Worm (Caenorhabditis elegans) whole organism, dauer: ENCODE measurements around the gene C53C11.5.

ENCODE experiments used
- unc-62 ChIP-seq: sonication (generic microtip); optimal IDR thresholded peaks from 2 replicates; lab custom pipeline; 2017; ENCODE audit warnings: missing biosample characterization, missing genetic modification reagents, missing genetic modification characterization

C53C11.5 gene

DNA sequence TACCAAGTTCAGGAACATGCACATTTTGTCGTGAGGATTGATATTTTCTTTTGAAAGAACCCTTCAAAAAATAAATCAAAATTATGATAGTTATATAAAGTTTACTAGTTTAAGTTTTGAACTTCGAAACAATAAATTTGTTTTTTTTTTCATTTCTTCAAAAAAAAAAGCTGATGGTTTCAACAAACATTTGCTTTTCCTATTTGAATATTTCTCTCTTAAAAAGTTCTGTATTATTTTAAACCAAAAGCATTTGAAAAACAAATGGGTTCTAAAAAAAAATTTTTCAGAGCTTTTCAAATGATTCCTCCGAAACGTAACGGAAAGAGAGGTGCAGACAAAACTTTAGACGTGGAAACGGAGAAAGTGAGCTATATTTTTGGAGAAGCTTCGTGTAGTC is 6.6 kb downstream of the C53C11.5 start, which contains the start of gene C53C11.1:
C53C11.1 (plus strand) TSS at position 301 of the 400 bp plus-strand sequence.
- TF ChIP-seq unc-62 (GFP tag; lab: Kevin White, UChicago): no peak

DNA sequence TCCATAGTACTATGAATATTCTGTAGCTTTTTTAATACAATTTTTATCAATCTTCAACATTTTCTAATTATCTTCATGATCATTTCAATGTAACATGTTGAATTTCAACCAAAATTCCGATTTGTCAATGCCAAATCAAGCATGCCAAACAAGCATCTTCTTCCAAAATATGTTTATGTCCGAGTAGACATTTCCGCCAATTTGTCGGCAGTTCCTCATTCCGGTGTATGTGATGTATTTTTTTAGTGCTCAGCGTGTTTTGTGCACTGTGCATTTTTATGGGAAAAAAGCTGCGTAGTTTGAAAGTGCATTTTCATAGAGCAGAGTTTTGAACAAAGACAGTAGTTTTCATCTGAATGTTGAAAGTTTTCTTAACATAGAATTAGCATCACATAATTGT is 15.6 kb downstream of the C53C11.5 start:
- no peak for TF ChIP-seq unc-62 (GFP tag; lab: Kevin White, UChicago)

DNA sequence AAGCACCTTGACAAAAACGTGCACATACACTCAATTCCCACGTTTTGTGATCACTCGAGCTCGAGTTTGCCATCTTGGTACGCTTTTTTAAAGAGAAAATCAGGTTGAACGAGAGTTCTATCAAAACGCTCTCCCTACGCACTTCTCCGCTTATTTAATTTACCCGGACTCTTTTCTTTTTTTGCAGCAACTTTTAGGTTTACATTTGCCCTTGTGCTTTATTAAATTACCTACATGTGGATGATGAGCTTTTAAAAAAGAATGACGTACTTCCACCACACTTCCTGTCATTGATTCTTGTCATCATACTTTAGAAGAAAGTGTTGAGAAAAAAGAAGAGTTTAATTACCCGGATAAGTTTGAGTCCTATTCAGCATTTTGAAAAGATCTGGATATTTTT is 18.2 kb downstream of the C53C11.5 start:
- TF ChIP-seq unc-62 (GFP tag; lab: Kevin White, UChicago): no peak

DNA sequence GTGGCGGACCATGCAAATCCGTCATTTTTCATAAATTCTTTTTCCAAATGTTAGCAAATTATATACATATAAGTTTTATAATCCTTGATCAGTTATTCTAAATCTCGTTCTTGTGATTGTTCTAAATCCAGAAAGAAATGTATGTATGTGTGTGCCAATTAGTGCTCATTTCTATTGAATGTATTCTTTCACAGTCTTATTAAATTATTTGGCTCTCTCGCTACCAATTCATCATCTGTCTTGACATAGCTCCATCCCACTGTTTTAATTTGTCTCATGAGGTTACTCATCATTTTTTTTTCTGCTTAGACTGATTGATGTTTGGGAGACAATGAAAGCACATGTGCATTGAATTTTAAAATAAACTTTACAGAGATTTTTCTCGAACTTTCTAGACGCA is 21.6 kb downstream of the C53C11.5 start:
- no peak for TF ChIP-seq unc-62 (GFP tag; lab: Kevin White, UChicago)

DNA sequence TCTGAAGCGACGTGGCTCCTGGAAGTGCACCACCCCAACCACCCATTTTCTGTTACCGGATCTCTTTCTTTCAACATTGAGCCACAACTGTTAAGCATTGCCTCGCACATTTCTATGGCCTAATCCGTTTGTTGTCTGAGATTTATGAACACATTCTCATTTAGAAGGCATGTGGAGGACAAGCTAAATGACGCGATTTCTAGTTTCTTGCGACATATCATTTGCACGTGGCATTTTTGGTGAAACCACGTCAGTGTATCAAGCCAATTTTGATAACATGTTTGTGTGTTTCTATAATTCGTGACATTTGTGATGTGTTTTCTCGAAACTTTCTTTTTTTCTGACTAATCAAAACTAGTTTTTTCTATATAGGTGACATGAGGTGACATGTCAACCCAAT is 22.9 kb downstream of the C53C11.5 start:
- TF ChIP-seq unc-62 (GFP tag; lab: Kevin White, UChicago): no peak

DNA sequence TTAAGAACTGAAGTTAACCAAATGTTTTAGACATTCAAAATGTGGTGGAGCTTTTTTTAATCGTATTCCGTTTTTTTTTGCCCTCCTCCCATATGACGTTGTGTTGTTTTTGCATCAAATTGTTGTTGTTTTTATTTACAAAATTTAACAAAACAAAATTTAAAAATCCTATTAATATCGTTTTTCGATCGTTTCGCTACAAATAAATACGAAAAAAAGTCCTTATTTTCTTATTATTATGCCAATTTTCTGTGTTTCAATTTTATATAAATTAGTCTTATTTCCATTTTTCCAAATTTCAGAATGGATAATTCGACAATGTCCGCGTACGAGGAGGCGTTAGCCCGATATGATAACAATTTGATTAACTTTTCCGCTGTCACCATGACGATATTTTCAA is 25.6 kb downstream of the C53C11.5 start, which contains the start of gene npr-36:
npr-36 (plus strand) TSS at position 301 of the 400 bp plus-strand sequence.
- no peak for TF ChIP-seq unc-62 (GFP tag; lab: Kevin White, UChicago)

DNA sequence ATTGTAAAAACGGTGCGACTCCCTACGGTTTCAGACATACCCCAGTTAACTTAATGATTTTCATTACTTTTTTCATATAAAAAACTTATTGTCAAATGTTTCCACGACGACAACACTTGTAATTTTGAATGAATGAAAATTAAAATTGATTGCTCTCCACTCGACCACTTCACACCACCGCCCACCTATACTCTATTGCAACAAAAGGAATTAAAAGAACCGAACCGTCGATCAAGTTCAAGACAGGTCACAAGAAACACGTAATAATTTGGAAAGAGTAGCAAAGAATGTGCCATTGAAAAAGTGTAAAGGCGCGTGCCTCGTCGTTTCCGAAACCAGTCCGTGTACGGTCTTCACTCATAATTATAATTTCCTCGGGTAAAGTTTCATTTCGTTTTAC is 28.7 kb downstream of the C53C11.5 start, which contains the start of gene F10D7.11:
F10D7.11 (plus strand) TSS at position 301 of the 400 bp plus-strand sequence.
- no peak for TF ChIP-seq unc-62 (GFP tag; lab: Kevin White, UChicago)

DNA sequence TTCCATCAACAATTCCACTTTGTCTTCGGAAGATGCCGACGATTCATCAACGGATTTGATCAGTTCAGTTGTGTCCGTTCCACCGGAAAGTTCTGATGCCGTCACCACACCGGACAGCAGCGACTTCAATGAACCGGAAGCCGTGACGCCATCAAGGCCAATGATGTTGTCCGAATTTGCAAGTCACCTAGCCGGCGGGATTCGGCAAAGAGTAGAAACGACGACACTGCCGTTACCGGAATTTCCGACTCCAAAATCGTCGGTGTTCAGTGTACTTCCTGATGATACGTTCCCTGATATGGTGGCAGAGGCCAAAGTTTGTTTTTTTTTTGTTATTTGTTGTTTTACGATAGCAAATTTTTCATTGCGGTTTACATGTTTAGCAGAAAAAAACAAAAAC is 29.6 kb downstream of the C53C11.5 start:
- TF ChIP-seq unc-62 (GFP tag; lab: Kevin White, UChicago): no peak

DNA sequence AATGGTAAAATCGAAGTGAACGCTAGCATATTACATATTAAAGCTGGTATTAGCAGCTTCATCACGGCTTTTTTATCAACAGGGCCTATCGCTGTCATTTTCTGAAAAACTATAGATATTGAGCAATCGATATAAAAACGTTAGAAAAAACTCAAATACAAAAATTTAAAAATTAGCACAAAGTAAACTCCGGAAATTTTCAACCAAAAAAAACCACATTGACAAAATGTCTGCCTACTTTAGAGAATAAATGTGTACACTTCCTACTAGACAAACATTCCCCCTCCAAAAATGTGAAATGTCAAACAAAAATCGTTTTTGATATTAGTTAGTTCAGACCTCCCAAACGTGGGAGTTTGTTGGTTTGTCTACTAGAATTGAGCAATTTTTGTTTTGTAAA is 34.7 kb downstream of the C53C11.5 start, which contains the start of gene mfsd-10:
mfsd-10 (minus strand) TSS at position 101 of the 400 bp plus-strand sequence.
- no peak for TF ChIP-seq unc-62 (GFP tag; lab: Kevin White, UChicago)

DNA sequence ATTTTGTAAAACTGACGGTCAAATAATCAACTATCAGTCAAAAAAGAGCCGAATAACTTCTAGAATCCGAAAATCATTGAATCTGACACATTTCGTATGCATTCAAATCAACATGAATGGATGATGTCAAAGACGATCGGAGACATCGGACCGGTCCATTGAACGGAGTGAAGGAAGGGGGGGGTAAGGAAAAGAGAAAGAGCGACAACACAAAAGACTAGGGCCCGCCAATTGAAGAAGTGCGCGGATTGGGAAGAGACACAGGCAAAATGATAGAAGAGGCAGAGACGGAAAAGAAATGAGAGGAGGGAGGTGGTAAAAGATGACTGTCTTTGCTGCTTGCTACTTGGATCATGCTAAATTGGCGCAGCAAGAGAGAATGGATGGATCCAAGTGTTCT is 35.7 kb downstream of the C53C11.5 start:
- TF ChIP-seq unc-62 (GFP tag; lab: Kevin White, UChicago): no peak

DNA sequence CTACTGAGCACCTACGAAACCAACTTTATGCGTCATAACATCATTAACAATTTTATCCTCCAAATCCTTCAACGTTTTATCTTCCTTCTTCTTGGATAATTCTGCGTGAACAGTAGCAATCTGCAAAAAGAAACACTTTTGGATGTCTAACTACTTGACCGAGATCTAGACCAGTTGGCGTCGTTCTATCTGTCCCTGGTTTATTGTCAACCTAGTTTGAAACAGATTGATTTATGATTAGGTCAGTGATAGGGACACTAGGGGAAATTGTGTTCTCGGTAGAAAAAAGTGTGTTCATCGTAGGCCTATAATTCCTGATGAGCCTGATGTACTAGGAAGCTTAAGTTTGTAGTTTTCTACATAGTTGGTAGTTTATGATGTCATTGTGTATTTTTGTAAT is 40.1 kb downstream of the C53C11.5 start:
- no peak for TF ChIP-seq unc-62 (GFP tag; lab: Kevin White, UChicago)

DNA sequence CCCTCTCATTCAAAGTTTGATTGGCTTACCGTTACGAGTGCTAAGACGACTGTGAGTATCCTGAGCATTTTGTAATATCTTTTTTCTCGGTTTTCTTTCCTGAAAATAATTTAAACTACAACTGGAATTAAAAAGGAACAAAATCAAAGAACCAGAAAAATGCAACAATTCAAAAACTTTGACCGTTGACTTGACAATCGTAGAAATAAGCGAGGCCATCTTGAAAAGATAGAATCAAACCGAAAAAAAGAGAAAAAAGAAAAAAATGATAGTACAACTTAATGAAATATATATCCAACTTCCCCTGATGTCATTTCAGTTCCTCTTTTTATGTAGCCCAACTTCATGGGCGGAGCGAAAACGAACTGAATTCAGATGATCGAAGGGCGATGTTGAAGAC is 40.7 kb downstream of the C53C11.5 start, which contains the start of gene F10D7.3:
F10D7.3 (minus strand) TSS at position 101 of the 400 bp plus-strand sequence.
- TF ChIP-seq unc-62 (GFP tag; lab: Kevin White, UChicago): no peak

DNA sequence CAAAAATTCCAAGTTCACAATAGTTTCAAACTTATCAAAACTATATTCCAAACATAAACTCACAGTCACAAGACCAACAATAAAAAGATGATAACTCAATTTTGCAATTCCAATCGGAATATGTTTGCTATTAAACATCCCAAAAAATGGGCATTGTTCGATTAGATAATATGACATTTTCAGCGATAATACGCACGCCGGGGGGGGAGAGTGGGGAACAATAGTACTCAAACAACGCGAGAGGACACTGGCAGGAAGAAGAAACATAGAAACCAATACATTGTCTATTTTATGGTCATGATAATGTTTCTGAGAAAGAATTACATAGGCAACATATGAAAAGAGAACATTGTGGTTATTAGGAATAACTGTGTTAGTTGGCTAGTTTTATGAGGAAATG is 42.0 kb downstream of the C53C11.5 start:
- TF ChIP-seq unc-62 (GFP tag; lab: Kevin White, UChicago): no peak

DNA sequence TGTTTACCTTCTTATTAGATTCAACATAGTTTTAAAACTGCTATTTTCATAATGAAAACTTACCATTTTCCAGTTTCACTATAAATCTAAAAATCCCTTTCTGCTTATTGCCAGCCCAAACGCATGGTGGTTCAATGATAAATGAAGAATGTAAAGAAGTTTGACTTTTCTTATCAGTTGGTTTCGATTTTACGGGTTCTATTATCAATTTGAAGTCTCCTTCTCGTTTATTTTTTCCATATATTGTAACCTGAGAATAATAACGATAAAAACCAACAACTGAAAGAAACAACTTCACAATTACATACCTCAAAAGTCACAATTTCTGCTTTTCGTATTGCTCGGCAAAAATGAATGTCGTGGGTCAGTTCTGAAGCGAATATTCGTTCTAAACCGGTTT is 45.1 kb downstream of the C53C11.5 start:
- no peak for TF ChIP-seq unc-62 (GFP tag; lab: Kevin White, UChicago)

DNA sequence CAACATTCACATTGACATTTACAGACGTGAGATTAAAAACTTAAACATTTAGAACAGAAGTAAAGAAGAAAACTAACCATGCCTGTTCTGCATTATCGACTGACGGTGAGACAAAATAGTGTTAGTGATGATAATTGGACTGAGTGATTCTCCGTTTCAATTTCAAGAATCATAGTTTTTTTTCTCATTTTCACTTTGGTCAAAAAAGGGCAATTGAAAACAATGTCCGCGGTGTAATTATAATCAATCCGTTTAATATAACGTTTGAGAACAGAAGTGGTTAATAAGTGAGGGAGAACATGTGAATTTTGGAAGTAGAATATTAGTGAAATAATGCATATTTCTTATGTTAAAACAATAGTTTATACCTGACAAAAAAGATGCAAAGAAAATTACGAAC is 45.8 kb downstream of the C53C11.5 start, which contains the start of gene F10D7.10:
F10D7.10 (minus strand) TSS at position 101 of the 400 bp plus-strand sequence.
- no peak for TF ChIP-seq unc-62 (GFP tag; lab: Kevin White, UChicago)

DNA sequence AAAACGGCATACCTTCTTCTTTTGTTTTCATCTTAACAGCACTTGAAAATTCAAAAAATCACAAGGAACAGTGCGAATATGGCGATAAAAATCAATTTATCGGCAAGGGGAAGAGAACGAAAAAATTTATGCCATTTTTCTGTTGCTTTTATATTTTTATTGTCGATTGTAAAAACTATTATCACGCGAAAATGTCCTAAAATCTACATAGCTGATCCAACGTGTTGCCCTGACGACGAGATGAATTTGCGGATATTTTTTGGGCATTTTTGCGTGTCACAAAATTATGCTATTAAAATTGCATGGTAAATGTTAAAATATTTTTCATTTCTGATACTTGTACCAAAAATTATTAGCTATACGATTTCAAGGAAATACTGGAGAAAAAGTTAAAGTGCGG is 48.1 kb downstream of the C53C11.5 start, which contains the start of gene F10D7.4:
F10D7.4 (minus strand) TSS at position 101 of the 400 bp plus-strand sequence.
- no peak for TF ChIP-seq unc-62 (GFP tag; lab: Kevin White, UChicago)

DNA sequence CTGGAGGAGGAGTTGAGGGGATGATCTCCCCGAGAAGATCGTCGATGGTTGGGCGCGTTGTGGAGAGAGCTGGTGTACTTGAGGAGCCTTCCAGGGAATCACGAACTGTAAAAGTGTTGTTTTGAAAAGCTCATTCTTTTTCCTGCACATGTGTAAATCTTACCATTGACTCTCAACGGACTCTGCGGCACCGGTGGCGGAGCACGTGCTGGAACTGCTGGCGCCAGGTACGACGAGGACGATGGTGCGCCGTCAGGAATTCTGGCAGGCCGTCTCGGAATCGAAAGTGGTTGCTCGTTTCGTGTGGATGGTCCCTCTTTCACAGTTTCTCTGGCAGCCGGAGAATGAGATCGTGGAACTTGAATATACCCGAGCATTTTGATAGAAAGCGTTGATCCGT is 50.5 kb downstream of the C53C11.5 start:
- TF ChIP-seq unc-62 (GFP tag; lab: Kevin White, UChicago): no peak
